Worm (Caenorhabditis elegans): ENCODE results near the gene fbxa-12.

ce11 chrIII:2262942-2263341, 43.4 kb downstream of the fbxa-12 start, which contains the start of gene Y54F10BM.6:
- TF ChIP-seq sdz-38 (tag; optimal IDR thresholded peaks at IDR 0.05): no peak
- no peak for TF ChIP-seq mes-4 (tag; optimal IDR thresholded peaks at IDR 0.05)
- TF ChIP-seq cebp-2 (GFP tag; IDR thresholded peaks at IDR 0.05): no peak
- TF ChIP-seq unc-130 (GFP tag; optimal IDR thresholded peaks at IDR 0.05): no peak
- no peak for TF ChIP-seq repo-1 (tag; optimal IDR thresholded peaks at IDR 0.05)
